Worm (Caenorhabditis elegans) whole organism, L4/young adult: ENCODE measurements around the gene svh-5.

ENCODE experiments used
- W03F9.2 ChIP-seq: fragments of 150-350 bp; optimal IDR thresholded peaks from 2 replicates; lab custom pipeline; 2014; ENCODE audit warnings: missing biosample characterization, missing genetic modification characterization
- dao-5 ChIP-seq: sonication (generic microtip); optimal IDR thresholded peaks from 2 replicates; lab custom pipeline; 2016; ENCODE audit warnings: missing genotype, missing genetic modification characterization, moderate library complexity, missing compliant biosample characterization
- him-1 ChIP-seq: sonication (generic microtip); optimal IDR thresholded peaks from 2 replicates; lab custom pipeline; 2016; ENCODE audit warnings: missing genotype, missing genetic modification reagents, missing genetic modification characterization, missing compliant biosample characterization

ce11 chrX:15336392-15336791 is 41.2 kb downstream of the svh-5 start:
- TF ChIP-seq dao-5 (tag; lab: Kevin White, UChicago), result no peak
- TF ChIP-seq him-1 (tag; lab: Kevin White, UChicago), result no peak
- TF ChIP-seq W03F9.2 (tag; lab: Kevin White, UChicago), result no peak
